Fruit fly (Drosophila melanogaster): ENCODE measurements around the gene hwt.
A peak's percentile ranks its signal among the peaks of the same experiment; 100 is the strongest.

The hwt gene

DNA sequence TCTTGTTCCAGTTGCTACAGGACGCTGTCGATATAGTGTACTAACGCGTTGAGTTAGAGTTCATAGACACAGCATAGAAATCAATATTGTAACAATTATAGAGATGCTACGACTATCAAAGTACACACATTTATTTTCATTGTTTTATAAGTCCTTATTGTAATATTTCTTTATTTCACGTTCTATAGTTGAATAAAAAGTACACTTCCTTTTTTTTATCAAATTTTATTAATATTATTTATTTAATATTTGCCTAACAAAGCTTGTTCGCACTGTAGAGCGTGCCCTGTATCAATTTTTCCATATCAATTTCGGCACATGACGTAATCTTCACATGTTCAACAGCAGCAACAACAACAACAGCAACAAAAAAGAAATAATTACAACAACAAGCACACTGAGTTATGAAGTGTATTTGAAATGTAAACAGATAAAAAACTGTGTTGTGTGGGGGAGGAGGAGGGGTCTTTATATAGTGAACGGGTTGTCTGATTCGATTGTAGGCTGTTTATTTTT lies 94.2 kb downstream of the hwt start (continued):
- TF ChIP-seq TFAM (GFP tag; optimal IDR thresholded peaks at IDR 0.05), result no peak
- TF ChIP-seq amos (GFP tag; IDR thresholded peaks at IDR 0.05; ENCODE audit: partially characterized antibody), result no peak
- peak; percentile 53; the same call in 1 of the 3 replicates for TF ChIP-seq H15 (GFP tag; IDR thresholded peaks at IDR 0.05)
- TF ChIP-seq CG3065 (GFP tag; optimal IDR thresholded peaks at IDR 0.05), result peak; percentile 9
- no peak for TF ChIP-seq CG1603 (tag; optimal IDR thresholded peaks at IDR 0.05)
- no peak for TF ChIP-seq z (GFP tag; IDR thresholded peaks at IDR 0.05)
- TF ChIP-seq peb (GFP tag; IDR thresholded peaks at IDR 0.05), result peak; percentile 38; the same call in 1 of the 2 replicates
- TF ChIP-seq CG15269 (tag; optimal IDR thresholded peaks at IDR 0.05), result peak; percentile 92
- peak; percentile 81 for TF ChIP-seq tgo (GFP tag; IDR thresholded peaks at IDR 0.05)
- TF ChIP-seq gfzf (GFP tag; optimal IDR thresholded peaks at IDR 0.05), result no peak
- peak; percentile 14 for TF ChIP-seq CG6765 (GFP tag; optimal IDR thresholded peaks at IDR 0.05)
- peak; percentile 6 for TF ChIP-seq slou (GFP tag; optimal IDR thresholded peaks at IDR 0.05)
- no peak for TF ChIP-seq CG11398 (GFP tag; optimal IDR thresholded peaks at IDR 0.05)
- peak; percentile 39; the same call in 1 of the 2 replicates for TF ChIP-seq ap (GFP tag; IDR thresholded peaks at IDR 0.05)
- peak; percentile 70 for TF ChIP-seq H2.0 (GFP tag; IDR thresholded peaks at IDR 0.05)
- no peak for TF ChIP-seq Hmx (GFP tag; optimal IDR thresholded peaks at IDR 0.05)
- no peak for TF ChIP-seq CG10321 (GFP tag; IDR thresholded peaks at IDR 0.05)
- peak; percentile 79 for TF ChIP-seq Taf1 (GFP tag; IDR thresholded peaks at IDR 0.05)
- TF ChIP-seq Hr3 (GFP tag; optimal IDR thresholded peaks at IDR 0.05), result peak; percentile 62
- peak; percentile 45; the same call in 1 of the 2 replicates for TF ChIP-seq E2f2 (GFP tag; IDR thresholded peaks at IDR 0.05)
- TF ChIP-seq Poxn (GFP tag; IDR thresholded peaks at IDR 0.05), result no peak
- TF ChIP-seq nau (GFP tag; optimal IDR thresholded peaks at IDR 0.05), result no peak
- peak; percentile 72 for TF ChIP-seq Atf6 (GFP tag; IDR thresholded peaks at IDR 0.05)
- no peak for TF ChIP-seq Bdp1 (GFP tag; optimal IDR thresholded peaks at IDR 0.05)
- TF ChIP-seq CG10543 (GFP tag; optimal IDR thresholded peaks at IDR 0.05), result peak; percentile 92
- TF ChIP-seq Dfd (GFP tag; optimal IDR thresholded peaks at IDR 0.05), result no peak
- no peak for TF ChIP-seq HLH54F (GFP tag; optimal IDR thresholded peaks at IDR 0.05)
- no peak for TF ChIP-seq Dp (GFP tag; optimal IDR thresholded peaks at IDR 0.05)
- TF ChIP-seq CG33557 (GFP tag; optimal IDR thresholded peaks at IDR 0.05), result peak; percentile 67
- TF ChIP-seq CrebB (tag; optimal IDR thresholded peaks at IDR 0.05), result peak; percentile 6
- peak; percentile 9 for TF ChIP-seq CG5245 (GFP tag; optimal IDR thresholded peaks at IDR 0.05)
- peak; percentile 37; the same call in 1 of the 2 replicates for TF ChIP-seq gt (GFP tag; IDR thresholded peaks at IDR 0.05)
- peak; percentile 71 for TF ChIP-seq CG14050 (GFP tag; IDR thresholded peaks at IDR 0.05)
- no peak for TF ChIP-seq en (GFP tag; optimal IDR thresholded peaks at IDR 0.05)
- TF ChIP-seq Dref (GFP tag; IDR thresholded peaks at IDR 0.05), result no peak
- TF ChIP-seq lmd (GFP tag; IDR thresholded peaks at IDR 0.05), result peak; percentile 78
- TF ChIP-seq Asciz (GFP tag; optimal IDR thresholded peaks at IDR 0.05), result peak; percentile 72
- no peak for TF ChIP-seq nerfin-2 (GFP tag; IDR thresholded peaks at IDR 0.05; ENCODE audit: partially characterized antibody)
- no peak for TF ChIP-seq crc (GFP tag; optimal IDR thresholded peaks at IDR 0.05)
- no peak for TF ChIP-seq Sry-β (GFP tag; optimal IDR thresholded peaks at IDR 0.05)
- TF ChIP-seq trem (tag; optimal IDR thresholded peaks at IDR 0.05), result peak; percentile 60
- TF ChIP-seq Atf-2 (GFP tag; optimal IDR thresholded peaks at IDR 0.05), result no peak
- 0 out of 2 replicates have a peak, but pooled peaks have one; percentile 35 for TF ChIP-seq CG11696 (GFP tag; IDR thresholded peaks at IDR 0.05)
- TF ChIP-seq CG43689 (GFP tag; IDR thresholded peaks at IDR 0.05), result no peak
- 0 out of 3 replicates have a peak, but pooled peaks have one; percentile 20 for TF ChIP-seq gce (GFP tag; IDR thresholded peaks at IDR 0.05)
- no peak for TF ChIP-seq HLHmδ (GFP tag; optimal IDR thresholded peaks at IDR 0.05)
- TF ChIP-seq dysf (GFP tag; IDR thresholded peaks at IDR 0.05), result peak; percentile 91
- TF ChIP-seq Oli (tag; optimal IDR thresholded peaks at IDR 0.05), result peak; percentile 86
- peak; percentile 75 for TF ChIP-seq gcm (GFP tag; optimal IDR thresholded peaks at IDR 0.05)
- TF ChIP-seq caup (GFP tag; optimal IDR thresholded peaks at IDR 0.05; ENCODE audit: severe bottlenecking), result peak; percentile 74
- peak; percentile 53; the same call in 1 of the 2 replicates for TF ChIP-seq sim (GFP tag; IDR thresholded peaks at IDR 0.05)
